Worm (Caenorhabditis elegans) whole organism, L4 larva: ENCODE measurements around the gene Y45G5AM.6.

ENCODE experiments used
- Y5F2A.4 ChIP-seq: fragments of 200-800 bp; sonication (Bioruptor generic); optimal IDR thresholded peaks from 2 replicates; lab custom pipeline; 2018; ENCODE audit warnings: mild to moderate bottlenecking, missing genetic modification characterization, missing compliant biosample characterization
- ama-1 ChIP-seq: fragments of 150-350 bp; optimal IDR thresholded peaks from 2 replicates; lab custom pipeline; 2014; ENCODE audit warnings: inconsistent platforms, mixed read lengths
- egl-27 ChIP-seq: sonication (generic microtip); optimal IDR thresholded peaks from 3 replicates; lab custom pipeline; 2017; ENCODE audit warnings: missing biosample characterization, missing genetic modification reagents, missing genetic modification characterization
- lin-15B ChIP-seq: fragments of 150-350 bp; sonication (generic microtip); optimal IDR thresholded peaks from 3 replicates; lab custom pipeline; 2014; ENCODE audit warnings: missing biosample characterization, missing genetic modification characterization
- lsy-2 ChIP-seq, 2 experiments: fragments of 150-350 bp in 1 of 2; sonication (generic microtip) in 1 of 2; optimal IDR thresholded peaks; 2 replicates each; lab custom pipeline; 2014 to 2017; ENCODE audit warnings: missing biosample characterization in 2 of 2, missing genetic modification characterization in 2 of 2
- nhr-6 ChIP-seq: fragments of 150-350 bp; optimal IDR thresholded peaks from 2 replicates; lab custom pipeline; 2014; ENCODE audit warnings: missing biosample characterization, missing genetic modification characterization
- nhr-77 ChIP-seq: fragments of 150-350 bp; optimal IDR thresholded peaks from 2 replicates; lab custom pipeline; 2014; ENCODE audit warnings: missing biosample characterization, missing genetic modification characterization
- unc-62 ChIP-seq, 3 experiments: fragments of 150-350 bp in 1 of 3; sonication (generic microtip); optimal IDR thresholded peaks in 2 of 3; peaks in 1 of 3; 1 replicate in 1 of 3; 2 replicates in 2 of 3; lab custom pipeline; 2014 to 2017; ENCODE audit warnings: missing biosample characterization in 3 of 3, missing genetic modification characterization in 3 of 3, missing genetic modification reagents in 3 of 3, missing genotype in 1 of 3
- ztf-11 ChIP-seq: fragments of 150-350 bp; optimal IDR thresholded peaks from 2 replicates; lab custom pipeline; 2014; ENCODE audit warnings: missing biosample characterization, missing genetic modification characterization

DNA sequence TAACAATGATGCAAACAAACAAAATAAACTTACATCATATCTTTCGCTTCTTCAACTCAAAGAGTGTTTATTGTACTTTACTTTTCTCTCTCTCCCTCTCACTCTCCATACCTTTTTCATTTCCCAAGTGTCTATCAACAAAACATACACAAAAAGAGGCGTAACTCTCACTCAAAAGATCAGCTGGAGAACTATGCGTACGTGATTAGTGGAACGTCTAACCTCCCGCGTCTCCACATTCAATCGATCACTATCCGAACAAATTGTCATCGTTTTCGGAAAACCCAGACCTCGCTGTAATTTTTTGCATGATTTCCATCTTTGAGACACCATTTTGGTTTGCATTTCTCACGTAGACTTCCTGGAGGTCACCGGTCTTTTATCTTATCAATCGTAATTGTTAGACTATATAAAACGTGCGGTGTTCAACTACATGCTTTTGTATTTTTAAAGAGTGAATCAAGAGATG is 20.6 kb downstream of the Y45G5AM.6 start, which contains the start of gene nhr-57:
- no peak for TF ChIP-seq ama-1
- TF ChIP-seq nhr-6 (tag; lab: Kevin White, UChicago) = no peak
- TF ChIP-seq unc-62 (GFP tag; optimal IDR thresholded peaks at IDR 0.05 in 1 of 2; lab: Kevin White, UChicago) = peak in 1 of 2 experiments; percentile 84
- TF ChIP-seq unc-62 (tag; optimal IDR thresholded peaks at IDR 0.05; lab: Kevin White, UChicago) = no peak
- no peak for TF ChIP-seq lsy-2 (tag; optimal IDR thresholded peaks at IDR 0.05; lab: Kevin White, UChicago)
- no peak for TF ChIP-seq Y5F2A.4 (GFP tag; lab: Kevin White, UChicago)
- no peak for TF ChIP-seq ztf-11 (tag; lab: Kevin White, UChicago)
- TF ChIP-seq egl-27 (tag; lab: Kevin White, UChicago) = no peak
- TF ChIP-seq lin-15B (tag; lab: Kevin White, UChicago) = no peak
- TF ChIP-seq nhr-77 (tag; lab: Kevin White, UChicago) = peak; percentile 4
